Worm (Caenorhabditis elegans) whole organism, early embryonic: Measurements from ENCODE around the gene C53A5.9.

Experiments
- B0310.2 ChIP-seq: sonication (generic microtip); optimal IDR thresholded peaks from 2 replicates; lab custom pipeline; 2016; ENCODE audit warnings: mild to moderate bottlenecking, missing genetic modification characterization, missing compliant biosample characterization
- aly-1 ChIP-seq: sonication (generic microtip); optimal IDR thresholded peaks from 2 replicates; lab custom pipeline; 2016; ENCODE audit warnings: missing genetic modification characterization, missing compliant biosample characterization
- ama-1 ChIP-seq: fragments of 150-350 bp; optimal IDR thresholded peaks from 2 replicates; lab custom pipeline; 2014
- ceh-13 ChIP-seq: fragments of 200-800 bp; sonication (Bioruptor generic); optimal IDR thresholded peaks from 2 replicates; lab custom pipeline; 2018; ENCODE audit warnings: mild to moderate bottlenecking, missing genetic modification characterization, missing compliant biosample characterization
- hnd-1 ChIP-seq: sonication (generic microtip); optimal IDR thresholded peaks from 2 replicates; lab custom pipeline; 2016; ENCODE audit warnings: missing genetic modification characterization, missing compliant biosample characterization
- pes-1 ChIP-seq: fragments of 200-800 bp; sonication (Bioruptor generic); IDR thresholded peaks from 2 replicates; pipeline ENCODE4 v1.3.6; 2022; ENCODE audit warnings: missing genetic modification reagents, missing genetic modification characterization, missing compliant biosample characterization
- scrt-1 ChIP-seq: fragments of 200-800 bp; sonication (Bioruptor generic); IDR thresholded peaks from 2 replicates; pipeline ENCODE4 v1.3.6; 2022; ENCODE audit warnings: missing genetic modification characterization, missing compliant biosample characterization

- no peak for TF ChIP-seq ama-1 (lab: Kevin White, UChicago)
- no peak for TF ChIP-seq hnd-1
- TF ChIP-seq ceh-13 (GFP tag; lab: Kevin White, UChicago), result no peak
- no peak for TF ChIP-seq pes-1 (GFP tag; lab: Robert Waterston, UW)
- TF ChIP-seq B0310.2, result no peak
- no peak for TF ChIP-seq scrt-1 (GFP tag; lab: Robert Waterston, UW)
- no peak for TF ChIP-seq aly-1 (tag; lab: Kevin White, UChicago)
Measured at ce11 chrV:14579619-14580018, 21.0 kb upstream of the C53A5.9 start, which contains the start of gene gar-3.
